Fruit fly (Drosophila melanogaster): Measurements from ENCODE around the gene CG31517.

CG31517 gene

DNA sequence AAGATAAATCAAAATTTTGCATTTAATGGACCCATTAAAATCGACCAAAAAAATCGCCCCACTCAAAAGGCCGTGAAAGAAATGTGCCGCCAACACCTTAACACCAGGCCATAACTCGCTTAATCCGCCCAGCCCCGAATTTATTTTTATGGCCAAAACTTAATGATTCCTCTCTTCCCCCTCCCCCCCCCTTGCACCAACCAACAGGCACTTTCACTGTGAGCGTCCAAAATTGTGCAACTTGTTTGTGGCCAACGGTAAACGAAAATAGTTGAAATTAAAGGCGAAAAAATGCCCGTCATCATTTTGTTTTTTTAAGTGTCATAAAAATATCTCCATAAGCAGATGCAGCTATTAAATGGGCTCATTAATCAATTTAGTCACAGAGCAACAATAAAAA, 2.1 kb upstream of the CG31517 start (continued):
- TF ChIP-seq CG31441 (GFP tag; IDR thresholded peaks at IDR 0.05) (no peak), dpn (GFP tag; optimal IDR thresholded peaks at IDR 0.05) (no peak), al (GFP tag; IDR thresholded peaks at IDR 0.05) (no peak), odd (GFP tag; optimal IDR thresholded peaks at IDR 0.05) (no peak), MBD-R2 (GFP tag; IDR thresholded peaks at IDR 0.05) (no peak), NFAT (GFP tag; IDR thresholded peaks at IDR 0.05) (no peak), ci (GFP tag; IDR thresholded peaks at IDR 0.05) (0 out of 3 replicates have a peak, but pooled peaks have one; percentile 23)

DNA sequence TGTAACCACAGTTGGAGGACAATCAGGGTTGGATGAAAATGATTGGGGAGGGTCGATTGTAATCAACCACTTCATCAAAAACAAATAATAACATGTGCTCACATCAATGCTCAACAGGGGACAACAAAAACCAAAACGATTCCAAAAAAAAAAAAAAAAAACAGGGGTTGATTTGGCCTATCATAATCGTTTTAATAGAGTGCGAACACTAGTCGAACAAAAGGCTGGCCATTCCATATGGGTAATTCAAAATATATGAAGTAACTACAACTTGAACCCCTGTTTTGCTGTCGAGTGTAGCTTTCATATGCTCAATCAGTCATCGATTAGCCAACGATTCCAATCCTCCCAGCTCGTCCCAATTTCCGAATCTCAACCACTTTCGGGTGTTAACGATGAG, 805 bp upstream of the CG31517 start:
- TF ChIP-seq CG15269 (tag; optimal IDR thresholded peaks at IDR 0.05), result no peak
- TF ChIP-seq sqz (GFP tag; optimal IDR thresholded peaks at IDR 0.05), result peak; percentile 79
- TF ChIP-seq corto (GFP tag; optimal IDR thresholded peaks at IDR 0.05), result no peak
- TF ChIP-seq Nf-YC (tag; optimal IDR thresholded peaks at IDR 0.05), result peak; percentile 55
- no peak for TF ChIP-seq CG3281 (GFP tag; optimal IDR thresholded peaks at IDR 0.05)
- no peak for TF ChIP-seq CG33213 (GFP tag; optimal IDR thresholded peaks at IDR 0.05)
- TF ChIP-seq CG2889 (GFP tag; IDR thresholded peaks at IDR 0.05), result 0 out of 3 replicates have a peak, but pooled peaks have one; percentile 26
- no peak for TF ChIP-seq sima (GFP tag; optimal IDR thresholded peaks at IDR 0.05)
- TF ChIP-seq bowl (GFP tag; IDR thresholded peaks at IDR 0.05), result no peak
- no peak for TF ChIP-seq ara (GFP tag; IDR thresholded peaks at IDR 0.05)
- TF ChIP-seq CG14441 (GFP tag; IDR thresholded peaks at IDR 0.05), result no peak
- TF ChIP-seq sens (GFP tag), result peak; percentile 75
- no peak for TF ChIP-seq da (GFP tag; optimal IDR thresholded peaks at IDR 0.05)
- TF ChIP-seq Mrtf (GFP tag; IDR thresholded peaks at IDR 0.05), result no peak
- no peak for TF ChIP-seq Dll (GFP tag; IDR thresholded peaks at IDR 0.05; ENCODE audit: partially characterized antibody)
- TF ChIP-seq CG4360 (GFP tag; IDR thresholded peaks at IDR 0.05), result 0 out of 2 replicates have a peak, but pooled peaks have one; percentile 13
- 0 out of 3 replicates have a peak, but pooled peaks have one; percentile 18 for TF ChIP-seq ci (GFP tag; IDR thresholded peaks at IDR 0.05)
- no peak for TF ChIP-seq ac (GFP tag; optimal IDR thresholded peaks at IDR 0.05)
- peak; percentile 77 for TF ChIP-seq Nf-YB (GFP tag; optimal IDR thresholded peaks at IDR 0.05)
- no peak for TF ChIP-seq cg (GFP tag; optimal IDR thresholded peaks at IDR 0.05)
- no peak for TF ChIP-seq CG8944 (GFP tag; optimal IDR thresholded peaks at IDR 0.05)
- TF ChIP-seq her (GFP tag; optimal IDR thresholded peaks at IDR 0.05), result no peak
- TF ChIP-seq gt (GFP tag; IDR thresholded peaks at IDR 0.05), result no peak
- TF ChIP-seq CG3065 (GFP tag; optimal IDR thresholded peaks at IDR 0.05), result no peak
- TF ChIP-seq fu2 (GFP tag; optimal IDR thresholded peaks at IDR 0.05), result no peak
- TF ChIP-seq nom (GFP tag; optimal IDR thresholded peaks at IDR 0.05), result no peak
- no peak for TF ChIP-seq CG7928 (GFP tag; optimal IDR thresholded peaks at IDR 0.05)
- no peak for TF ChIP-seq hbn (GFP tag; IDR thresholded peaks at IDR 0.05; ENCODE audit: partially characterized antibody)
- no peak for TF ChIP-seq usp (GFP tag; optimal IDR thresholded peaks at IDR 0.05)
- TF ChIP-seq gsb (GFP tag; IDR thresholded peaks at IDR 0.05), result no peak
- no peak for TF ChIP-seq pho (GFP tag; optimal IDR thresholded peaks at IDR 0.05)
- TF ChIP-seq gsb-n (tag; optimal IDR thresholded peaks at IDR 0.05), result peak; percentile 14
- no peak for TF ChIP-seq CG15514 (GFP tag; optimal IDR thresholded peaks at IDR 0.05)
- no peak for TF ChIP-seq CG33557 (GFP tag; optimal IDR thresholded peaks at IDR 0.05)
- TF ChIP-seq eve (GFP tag; optimal IDR thresholded peaks at IDR 0.05), result peak in 1 of 2 experiments; percentile 3
- TF ChIP-seq CG15011 (GFP tag; optimal IDR thresholded peaks at IDR 0.05), result no peak
- no peak for TF ChIP-seq ind (GFP tag; optimal IDR thresholded peaks at IDR 0.05)
- no peak for TF ChIP-seq Abd-B (GFP tag; optimal IDR thresholded peaks at IDR 0.05)

Data from whole organism, embryonic.